Fruit fly (Drosophila melanogaster) whole organism, embryonic: ENCODE data around the gene Vav.

Source experiments
- Bdp1 ChIP-seq: fragments of 200-800 bp; sonication (Bioruptor generic); optimal IDR thresholded peaks from 3 replicates; lab custom pipeline; 2016; ENCODE audit warnings: missing biosample characterization, missing genetic modification characterization
- Blimp-1 ChIP-seq: fragments of 200-800 bp; sonication (Bioruptor generic); optimal IDR thresholded peaks from 3 replicates; lab custom pipeline; 2018; ENCODE audit warnings: missing biosample characterization, missing genetic modification characterization, mild to moderate bottlenecking, moderate library complexity, missing genetic modification reagents
- CG10979 ChIP-seq: fragments of 200-800 bp; sonication (Bioruptor generic); optimal IDR thresholded peaks from 2 replicates; lab custom pipeline; 2018; ENCODE audit warnings: missing biosample characterization, mild to moderate bottlenecking, missing genetic modification characterization, moderate library complexity
- CG11247 ChIP-seq: fragments of 200-800 bp; sonication (Bioruptor generic); IDR thresholded peaks from 2 replicates; pipeline ENCODE4 v1.3.6; 2022; ENCODE audit warnings: missing biosample characterization, missing genetic modification characterization
- CG11398 ChIP-seq: fragments of 200-800 bp; sonication (Bioruptor generic); optimal IDR thresholded peaks from 2 replicates; lab custom pipeline; 2016; ENCODE audit warnings: missing biosample characterization, missing genetic modification characterization
- CG14667 ChIP-seq: fragments of 200-800 bp; sonication (Bioruptor generic); IDR thresholded peaks from 2 replicates; pipeline ENCODE4 v1.3.6; 2022; ENCODE audit warnings: missing biosample characterization, missing genetic modification characterization
- CG1647 ChIP-seq: fragments of 200-800 bp; sonication (Bioruptor generic); optimal IDR thresholded peaks from 3 replicates; lab custom pipeline; 2016; ENCODE audit warnings: missing biosample characterization, missing genetic modification characterization
- CG16779 ChIP-seq: fragments of 200-800 bp; sonication (Bioruptor generic); IDR thresholded peaks from 2 replicates; pipeline ENCODE4 v1.3.6; 2022; ENCODE audit warnings: missing biosample characterization, missing genetic modification characterization
- CG18764 ChIP-seq: fragments of 200-800 bp; sonication (Bioruptor generic); optimal IDR thresholded peaks from 3 replicates; lab custom pipeline; 2016; ENCODE audit warnings: missing biosample characterization, missing genetic modification characterization
- CG2875 ChIP-seq: fragments of 200-800 bp; sonication (Bioruptor generic); optimal IDR thresholded peaks from 2 replicates; lab custom pipeline; 2017; ENCODE audit warnings: missing biosample characterization, mild to moderate bottlenecking, missing genetic modification characterization, missing genetic modification reagents
- CG3281 ChIP-seq: fragments of 200-800 bp; sonication (Bioruptor generic); optimal IDR thresholded peaks from 3 replicates; lab custom pipeline; 2017; ENCODE audit warnings: missing biosample characterization, mild to moderate bottlenecking, missing genetic modification characterization
- CG5953 ChIP-seq: fragments of 200-800 bp; sonication (Bioruptor generic); IDR thresholded peaks from 2 replicates; pipeline ENCODE4 v1.3.6; 2022; ENCODE audit warnings: missing biosample characterization, missing genetic modification characterization
- CG6654 ChIP-seq: fragments of 200-800 bp; sonication (Bioruptor generic); optimal IDR thresholded peaks from 2 replicates; lab custom pipeline; 2017; ENCODE audit warnings: missing biosample characterization, mild to moderate bottlenecking, missing genetic modification characterization
- CG7556 ChIP-seq: fragments of 200-800 bp; sonication (Bioruptor generic); optimal IDR thresholded peaks from 2 replicates; lab custom pipeline; 2017; ENCODE audit warnings: missing biosample characterization, mild to moderate bottlenecking, missing genetic modification characterization
- CG8924 ChIP-seq: fragments of 200-800 bp; optimal IDR thresholded peaks from 3 replicates; lab custom pipeline; 2019; ENCODE audit warnings: missing biosample characterization, mild to moderate bottlenecking, missing genetic modification characterization, moderate library complexity
- CG9437 ChIP-seq: fragments of 200-800 bp; sonication (Bioruptor generic); optimal IDR thresholded peaks from 2 replicates; lab custom pipeline; 2018; ENCODE audit warnings: missing biosample characterization, mild to moderate bottlenecking, missing genetic modification characterization
- CTCF ChIP-seq: fragments of 200-800 bp; sonication (Bioruptor generic); optimal IDR thresholded peaks from 2 replicates; lab custom pipeline; 2017; ENCODE audit warnings: missing biosample characterization, mild to moderate bottlenecking, missing genetic modification characterization, moderate library complexity
- Dad ChIP-seq: fragments of 200-800 bp; sonication (Bioruptor generic); optimal IDR thresholded peaks from 3 replicates; lab custom pipeline; 2016; ENCODE audit warnings: missing biosample characterization, missing genetic modification characterization
- Deaf1 ChIP-seq: fragments of 200-800 bp; optimal IDR thresholded peaks from 3 replicates; lab custom pipeline; 2019; ENCODE audit warnings: missing biosample characterization, mild to moderate bottlenecking, missing genetic modification characterization, moderate library complexity
- Ets65A ChIP-seq: fragments of 200-800 bp; sonication (Bioruptor generic); peaks from one replicate; lab custom pipeline; 2016; ENCODE audit warnings: missing biosample characterization, missing genetic modification characterization
- GATAe ChIP-seq: fragments of 200-800 bp; sonication (Bioruptor generic); conservative IDR thresholded peaks from 2 replicates; pipeline ENCODE4 v1.3.6; 2022; ENCODE audit warnings: missing biosample characterization, missing genetic modification characterization
- HLHmδ ChIP-seq: fragments of 200-800 bp; sonication (Bioruptor generic); optimal IDR thresholded peaks from 2 replicates; lab custom pipeline; 2018; ENCODE audit warnings: missing biosample characterization, mild to moderate bottlenecking, missing genetic modification characterization, moderate library complexity
- Jarid2 ChIP-seq: fragments of 200-800 bp; sonication (Bioruptor generic); optimal IDR thresholded peaks from 3 replicates; lab custom pipeline; 2017; ENCODE audit warnings: mild to moderate bottlenecking, missing biosample characterization, missing genetic modification reagents, missing genetic modification characterization
- MESR4 ChIP-seq: fragments of 200-800 bp; sonication (Bioruptor generic); optimal IDR thresholded peaks from 2 replicates; lab custom pipeline; 2018; ENCODE audit warnings: missing biosample characterization, mild to moderate bottlenecking, missing genetic modification characterization, moderate library complexity
- Meics ChIP-seq: fragments of 200-800 bp; sonication (Bioruptor generic); optimal IDR thresholded peaks from 2 replicates; lab custom pipeline; 2017; ENCODE audit warnings: missing biosample characterization, mild to moderate bottlenecking, missing genetic modification characterization
- NFAT ChIP-seq: fragments of 200-800 bp; sonication (Bioruptor generic); IDR thresholded peaks from 2 replicates; pipeline ENCODE4 v1.3.6; 2022; ENCODE audit warnings: missing biosample characterization, missing genetic modification characterization
- Sry-β ChIP-seq: fragments of 200-800 bp; sonication (Bioruptor generic); optimal IDR thresholded peaks from 2 replicates; lab custom pipeline; 2018; ENCODE audit warnings: missing biosample characterization, mild to moderate bottlenecking, missing genetic modification characterization, moderate library complexity
- Vsx1 ChIP-seq: fragments of 200-800 bp; sonication (Bioruptor generic); optimal IDR thresholded peaks from 2 replicates; lab custom pipeline; 2017; ENCODE audit warnings: missing biosample characterization, mild to moderate bottlenecking, missing genetic modification characterization, missing genetic modification reagents
- br ChIP-seq: fragments of >200 bp; optimal IDR thresholded peaks from 2 replicates; lab custom pipeline; 2017
- cato ChIP-seq: fragments of 200-800 bp; sonication (Bioruptor generic); optimal IDR thresholded peaks from 2 replicates; lab custom pipeline; 2016; ENCODE audit warnings: missing biosample characterization, missing genetic modification characterization, borderline replicate concordance
- chif ChIP-seq, 2 experiments: fragments of 200-800 bp; sonication (Bioruptor generic); optimal IDR thresholded peaks; 3 replicates each; lab custom pipeline; 2016; ENCODE audit warnings: missing biosample characterization in 2 of 2, missing genetic modification characterization in 2 of 2
- chinmo ChIP-seq: fragments of 200-800 bp; sonication (Bioruptor generic); IDR thresholded peaks from 4 replicates; pipeline ENCODE4 v1.3.6; 2022; ENCODE audit warnings: missing biosample characterization, missing genetic modification characterization; ENCODE audit not compliant: partially characterized antibody
- crp ChIP-seq, 2 experiments: fragments of 200-800 bp; sonication (Bioruptor generic); optimal IDR thresholded peaks; 2 replicates in 1 of 2; 3 replicates in 1 of 2; lab custom pipeline; 2017; ENCODE audit warnings: missing biosample characterization in 2 of 2, missing genetic modification characterization in 2 of 2, mild to moderate bottlenecking in 1 of 2, moderate library complexity in 1 of 2
- fd102C ChIP-seq: fragments of 200-800 bp; sonication (Bioruptor generic); optimal IDR thresholded peaks from 2 replicates; lab custom pipeline; 2018; ENCODE audit warnings: missing biosample characterization, mild to moderate bottlenecking, missing genetic modification characterization, moderate library complexity
- fd3F ChIP-seq: fragments of 200-800 bp; sonication (Bioruptor generic); optimal IDR thresholded peaks from 2 replicates; lab custom pipeline; 2018; ENCODE audit warnings: missing biosample characterization, mild to moderate bottlenecking, missing genetic modification characterization, moderate library complexity
- fd96Cb ChIP-seq: fragments of 200-800 bp; sonication (Bioruptor generic); optimal IDR thresholded peaks from 2 replicates; lab custom pipeline; 2018; ENCODE audit warnings: missing biosample characterization, mild to moderate bottlenecking, missing genetic modification characterization, moderate library complexity
- grn ChIP-seq: fragments of 200-800 bp; sonication (Bioruptor generic); optimal IDR thresholded peaks from 3 replicates; lab custom pipeline; 2017; ENCODE audit warnings: missing biosample characterization, missing genetic modification characterization
- ham ChIP-seq: fragments of 200-800 bp; sonication (Bioruptor generic); IDR thresholded peaks from 2 replicates; pipeline ENCODE4 v1.3.6; 2022; ENCODE audit warnings: missing biosample characterization, missing genetic modification characterization
- her ChIP-seq: fragments of 200-800 bp; sonication (Bioruptor generic); optimal IDR thresholded peaks from 2 replicates; lab custom pipeline; 2016; ENCODE audit warnings: missing biosample characterization, missing genetic modification characterization
- nmo ChIP-seq: fragments of 200-800 bp; sonication (Bioruptor generic); optimal IDR thresholded peaks from 2 replicates; lab custom pipeline; 2018; ENCODE audit warnings: missing biosample characterization, mild to moderate bottlenecking, missing genetic modification characterization, moderate library complexity
- oc ChIP-seq: fragments of 200-800 bp; sonication (Bioruptor generic); optimal IDR thresholded peaks from 2 replicates; lab custom pipeline; 2018; ENCODE audit warnings: missing biosample characterization, mild to moderate bottlenecking, missing genetic modification characterization, moderate library complexity
- org-1 ChIP-seq: fragments of 200-800 bp; sonication (Bioruptor generic); optimal IDR thresholded peaks from 2 replicates; lab custom pipeline; 2017; ENCODE audit warnings: missing biosample characterization, missing genetic modification characterization
- phol ChIP-seq: fragments of 200-800 bp; sonication (Bioruptor generic); optimal IDR thresholded peaks from 3 replicates; lab custom pipeline; 2018; ENCODE audit warnings: missing biosample characterization, mild to moderate bottlenecking, missing genetic modification characterization, moderate library complexity
- repo ChIP-seq: fragments of 200-800 bp; sonication (Bioruptor generic); optimal IDR thresholded peaks from 2 replicates; lab custom pipeline; 2016; ENCODE audit warnings: missing biosample characterization, missing genetic modification characterization
- scrt ChIP-seq: fragments of 200-800 bp; sonication (Bioruptor generic); optimal IDR thresholded peaks from 2 replicates; lab custom pipeline; 2018; ENCODE audit warnings: missing biosample characterization, mild to moderate bottlenecking, missing genetic modification characterization, moderate library complexity
- sens-2 ChIP-seq: fragments of 200-800 bp; sonication (Bioruptor generic); IDR thresholded peaks from 2 replicates; pipeline ENCODE4 v1.3.6; 2022; ENCODE audit warnings: missing biosample characterization, missing genetic modification characterization
- stc ChIP-seq: fragments of 200-800 bp; sonication (Bioruptor generic); IDR thresholded peaks from 2 replicates; pipeline ENCODE4 v1.3.6; 2022; ENCODE audit warnings: missing biosample characterization, missing genetic modification characterization
- twi ChIP-seq: fragments of 200-800 bp; optimal IDR thresholded peaks from 2 replicates; lab custom pipeline; 2019; ENCODE audit warnings: missing biosample characterization, mild to moderate bottlenecking, missing genetic modification characterization, moderate library complexity
- usp ChIP-seq: fragments of >200 bp; optimal IDR thresholded peaks from 2 replicates; lab custom pipeline; 2017; ENCODE audit warnings: missing biosample characterization, missing genetic modification characterization
- vvl ChIP-seq: fragments of 200-800 bp; sonication (Bioruptor generic); IDR thresholded peaks from 2 replicates; pipeline ENCODE4 v1.3.6; 2022; ENCODE audit warnings: missing biosample characterization, missing genetic modification characterization
- zen ChIP-seq: fragments of 200-800 bp; sonication (Bioruptor generic); optimal IDR thresholded peaks from 3 replicates; lab custom pipeline; 2018; ENCODE audit warnings: missing biosample characterization, mild to moderate bottlenecking, missing genetic modification characterization, moderate library complexity

The Vav gene

DNA sequence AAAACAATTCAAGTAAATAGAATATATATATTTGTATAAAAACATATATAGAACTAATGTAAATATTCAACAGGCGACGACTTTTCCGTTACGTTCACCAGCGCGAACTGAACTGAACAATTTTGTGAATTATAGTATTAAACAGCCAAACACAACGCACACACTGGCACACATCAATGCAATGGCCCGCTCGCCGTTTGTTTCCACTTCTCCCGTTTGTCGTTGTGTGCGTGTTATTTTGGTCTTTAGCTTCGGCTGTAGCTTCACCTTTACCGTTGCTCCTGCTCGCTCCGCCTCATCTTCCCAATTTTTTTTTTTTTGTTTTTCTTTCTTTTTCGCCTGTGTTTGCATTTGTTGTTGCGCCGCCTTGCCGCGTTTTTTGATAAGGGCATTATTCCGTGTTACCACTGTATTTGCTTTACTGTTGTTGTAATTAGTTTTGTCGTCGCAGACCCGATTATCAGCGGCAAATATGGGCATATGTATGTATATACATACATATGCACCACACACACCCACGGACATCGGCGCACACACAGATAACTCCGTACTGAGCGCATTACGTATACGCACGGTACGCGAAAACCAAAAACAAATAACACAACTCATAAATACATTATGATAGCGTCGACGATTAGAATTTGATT lies 46.3 kb downstream of the Vav start, which contains the start of gene CG8051 (continued):
- no peak for TF ChIP-seq CG10979 (tag; lab: Kevin White, UChicago)
- no peak for TF ChIP-seq Jarid2
- TF ChIP-seq Ets65A (GFP tag; lab: Kevin White, UChicago) = no peak
- no peak for TF ChIP-seq fd3F (GFP tag; lab: Kevin White, UChicago)
- TF ChIP-seq CG5953 = no peak
- TF ChIP-seq grn = peak; percentile 53
- TF ChIP-seq repo (GFP tag; lab: Kevin White, UChicago) = peak; percentile 11
- peak; percentile 24 for TF ChIP-seq CTCF (GFP tag; lab: Kevin White, UChicago)
- TF ChIP-seq ham (GFP tag; lab: Robert Waterston, UW) = no peak
- TF ChIP-seq CG18764 (GFP tag; lab: Kevin White, UChicago) = no peak
- peak; percentile 4 for TF ChIP-seq Meics
- TF ChIP-seq CG7556 (GFP tag; lab: Kevin White, UChicago) = no peak
- no peak for TF ChIP-seq GATAe (GFP tag; lab: Robert Waterston, UW)
- TF ChIP-seq Deaf1 = peak; percentile 38
- TF ChIP-seq CG11247 = 0 out of 2 replicates have a peak, but pooled peaks have one; percentile 28
- no peak for TF ChIP-seq usp (GFP tag; lab: Kevin White, UChicago)
- no peak for TF ChIP-seq HLHmδ
- TF ChIP-seq CG16779 = no peak
- TF ChIP-seq cato (GFP tag; lab: Kevin White, UChicago) = no peak
- peak; percentile 15 for TF ChIP-seq Dad
- no peak for TF ChIP-seq MESR4 (GFP tag; lab: Kevin White, UChicago)
- no peak for TF ChIP-seq chif (GFP tag; optimal IDR thresholded peaks at IDR 0.05; lab: Kevin White, UChicago)
- TF ChIP-seq scrt (GFP tag; lab: Kevin White, UChicago) = no peak
- no peak for TF ChIP-seq fd102C (GFP tag; lab: Kevin White, UChicago)
- peak; percentile 39 for TF ChIP-seq CG11398
- TF ChIP-seq CG3281 (GFP tag; lab: Kevin White, UChicago) = no peak
- TF ChIP-seq zen (tag; lab: Kevin White, UChicago) = no peak
- TF ChIP-seq br (lab: Kevin White, UChicago) = no peak
- TF ChIP-seq Sry-β (GFP tag; lab: Kevin White, UChicago) = no peak
- TF ChIP-seq CG1647 (GFP tag; lab: Kevin White, UChicago) = no peak
- TF ChIP-seq org-1 (GFP tag; lab: Kevin White, UChicago) = no peak
- no peak for TF ChIP-seq phol (tag; lab: Kevin White, UChicago)
- no peak for TF ChIP-seq vvl (GFP tag; lab: Robert Waterston, UW)
- TF ChIP-seq Vsx1 = peak; percentile 27
- TF ChIP-seq sens-2 = no peak
- no peak for TF ChIP-seq Bdp1
- TF ChIP-seq CG2875 (GFP tag; lab: Kevin White, UChicago) = peak; percentile 20
- 0 out of 2 replicates have a peak, but pooled peaks have one; percentile 30 for TF ChIP-seq NFAT (GFP tag; lab: Robert Waterston, UW)
- TF ChIP-seq nmo (GFP tag; lab: Kevin White, UChicago) = no peak
- TF ChIP-seq fd96Cb (tag; lab: Kevin White, UChicago) = no peak
- TF ChIP-seq oc (tag; lab: Kevin White, UChicago) = no peak
- no peak for TF ChIP-seq CG9437 (GFP tag; lab: Kevin White, UChicago)
- peak; percentile 23 for TF ChIP-seq twi (tag; lab: Kevin White, UChicago)
- TF ChIP-seq stc (GFP tag; lab: Robert Waterston, UW) = no peak
- TF ChIP-seq Blimp-1 (GFP tag; lab: Kevin White, UChicago) = peak; percentile 5
- 0 out of 4 replicates have a peak, but pooled peaks have one; percentile 54 for TF ChIP-seq chinmo (GFP tag; lab: Robert Waterston, UW)
- TF ChIP-seq her = no peak
- no peak for TF ChIP-seq crp (GFP tag; optimal IDR thresholded peaks at IDR 0.05; lab: Kevin White, UChicago)
- no peak for TF ChIP-seq CG14667
- no peak for TF ChIP-seq CG6654 (GFP tag; lab: Kevin White, UChicago)
- TF ChIP-seq CG8924 (tag; lab: Kevin White, UChicago) = no peak
